Worm (Caenorhabditis elegans) whole organism, L4 larva: ENCODE results near the gene ncr-1.

Experiments used
- fos-1 ChIP-seq: fragments of 150-350 bp; optimal IDR thresholded peaks from 2 replicates; lab custom pipeline; 2014; ENCODE audit warnings: missing biosample characterization, missing genetic modification characterization
- lin-39 ChIP-seq: fragments of 150-350 bp; optimal IDR thresholded peaks from 2 replicates; lab custom pipeline; 2014; ENCODE audit warnings: missing biosample characterization, missing genetic modification reagents, missing genetic modification characterization
- lsy-2 ChIP-seq, 2 experiments: fragments of 150-350 bp in 1 of 2; sonication (generic microtip) in 1 of 2; optimal IDR thresholded peaks; 2 replicates each; lab custom pipeline; 2014 to 2017; ENCODE audit warnings: missing biosample characterization in 2 of 2, missing genetic modification characterization in 2 of 2
- nhr-102 ChIP-seq: sonication (generic microtip); optimal IDR thresholded peaks from 2 replicates; lab custom pipeline; 2016; ENCODE audit warnings: mild to moderate bottlenecking, missing genetic modification characterization, moderate library complexity, missing compliant biosample characterization
- nhr-11 ChIP-seq: fragments of 150-350 bp; optimal IDR thresholded peaks from 2 replicates; lab custom pipeline; 2014; ENCODE audit warnings: missing biosample characterization, missing genetic modification characterization
- nhr-28 ChIP-seq: fragments of 150-350 bp; optimal IDR thresholded peaks from 2 replicates; lab custom pipeline; 2014; ENCODE audit warnings: missing biosample characterization, missing genetic modification characterization
- nhr-76 ChIP-seq: fragments of 150-350 bp; optimal IDR thresholded peaks from 2 replicates; lab custom pipeline; 2014; ENCODE audit warnings: missing biosample characterization, missing genetic modification characterization
- nhr-77 ChIP-seq: fragments of 150-350 bp; optimal IDR thresholded peaks from 2 replicates; lab custom pipeline; 2014; ENCODE audit warnings: missing biosample characterization, missing genetic modification characterization
- snpc-4 ChIP-seq: fragments of 150-350 bp; optimal IDR thresholded peaks from 2 replicates; lab custom pipeline; 2014; ENCODE audit warnings: missing biosample characterization, missing genetic modification characterization
- unc-62 ChIP-seq, 3 experiments: fragments of 150-350 bp in 1 of 3; sonication (generic microtip); optimal IDR thresholded peaks in 2 of 3; peaks in 1 of 3; 1 replicate in 1 of 3; 2 replicates in 2 of 3; lab custom pipeline; 2014 to 2017; ENCODE audit warnings: missing biosample characterization in 3 of 3, missing genetic modification characterization in 3 of 3, missing genetic modification reagents in 3 of 3, missing genotype in 1 of 3
- zag-1 ChIP-seq: fragments of 150-350 bp; optimal IDR thresholded peaks from 2 replicates; lab custom pipeline; 2014; ENCODE audit warnings: missing biosample characterization, missing genetic modification characterization
- zip-2 ChIP-seq: fragments of 150-350 bp; optimal IDR thresholded peaks from 2 replicates; lab custom pipeline; 2014; ENCODE audit warnings: missing biosample characterization, missing genetic modification characterization

DNA sequence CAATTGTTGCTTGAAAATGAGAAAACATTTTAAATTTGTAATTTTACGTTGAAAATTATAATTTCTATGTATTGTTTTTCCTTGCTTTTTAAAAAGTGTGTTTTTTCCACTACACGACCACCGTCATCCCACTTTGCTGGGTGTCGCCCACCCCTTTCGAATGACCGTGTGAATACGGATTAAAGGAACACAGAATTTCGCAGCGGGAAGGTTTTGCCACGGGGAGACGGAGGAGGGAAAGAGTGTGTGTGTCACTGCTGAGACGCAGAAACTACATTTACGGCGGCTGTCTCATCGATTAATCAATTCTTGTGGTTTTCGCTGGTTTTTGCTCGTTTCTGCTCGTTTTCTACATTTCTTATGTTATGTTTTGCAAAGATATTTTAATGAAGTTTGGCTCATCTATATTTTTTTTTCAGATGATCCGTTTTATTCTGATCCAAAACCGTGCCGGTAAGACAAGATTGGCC lies 30.8 kb downstream of the ncr-1 start, which contains the start of gene aps-2:
- peak in 1 of 2 experiments; percentile 38 for TF ChIP-seq unc-62 (GFP tag; optimal IDR thresholded peaks at IDR 0.05 in 1 of 2; lab: Kevin White, UChicago)
- no peak for TF ChIP-seq unc-62 (tag; optimal IDR thresholded peaks at IDR 0.05; lab: Kevin White, UChicago)
- no peak for TF ChIP-seq fos-1
- no peak for TF ChIP-seq snpc-4
- TF ChIP-seq nhr-28 (tag; lab: Kevin White, UChicago), result peak; percentile 27
- TF ChIP-seq lsy-2 (tag; optimal IDR thresholded peaks at IDR 0.05; lab: Kevin White, UChicago), result no peak
- no peak for TF ChIP-seq nhr-102 (tag; lab: Kevin White, UChicago)
- peak; percentile 36 for TF ChIP-seq nhr-77 (tag; lab: Kevin White, UChicago)
- no peak for TF ChIP-seq nhr-11 (tag; lab: Kevin White, UChicago)
- TF ChIP-seq nhr-76 (tag; lab: Kevin White, UChicago), result no peak
- no peak for TF ChIP-seq lin-39 (tag; lab: Kevin White, UChicago)
- TF ChIP-seq zag-1 (tag; lab: Kevin White, UChicago), result no peak
- TF ChIP-seq zip-2 (tag; lab: Kevin White, UChicago), result no peak
